Worm (Caenorhabditis elegans) whole organism, L4/young adult: ENCODE results near the gene F13H10.6.

Source experiments
- dao-5 ChIP-seq: sonication (generic microtip); optimal IDR thresholded peaks from 2 replicates; lab custom pipeline; 2016; ENCODE audit warnings: missing genotype, missing genetic modification characterization, moderate library complexity, missing compliant biosample characterization
- him-1 ChIP-seq: sonication (generic microtip); optimal IDR thresholded peaks from 2 replicates; lab custom pipeline; 2016; ENCODE audit warnings: missing genotype, missing genetic modification reagents, missing genetic modification characterization, missing compliant biosample characterization

- TF ChIP-seq him-1 (no peak), dao-5 (no peak)
These were observed 16.8 kb downstream of the F13H10.6 start for ce11 chrIV:11025941-11026340.
